Fruit fly (Drosophila melanogaster): Measurements from ENCODE around the gene Skel.

Gene Skel

dm6 chr3R:10680825-10681681, 5.7 kb upstream of the Skel start, which contains the start of gene Phyhd1 (continued):
- peak; percentile 100 for TF ChIP-seq Med (GFP tag)
- peak; percentile 96 for TF ChIP-seq org-1 (GFP tag; optimal IDR thresholded peaks at IDR 0.05)
- TF ChIP-seq abd-A (tag; optimal IDR thresholded peaks at IDR 0.05), result peak; percentile 45
- TF ChIP-seq CG2120 (GFP tag; optimal IDR thresholded peaks at IDR 0.05), result peak; percentile 98
- TF ChIP-seq CG11093 (GFP tag; IDR thresholded peaks at IDR 0.05), result peak; percentile 83
- TF ChIP-seq slou (GFP tag; optimal IDR thresholded peaks at IDR 0.05), result peak; percentile 69
- peak; percentile 87 for TF ChIP-seq sens-2 (GFP tag; IDR thresholded peaks at IDR 0.05)
- TF ChIP-seq CG9797 (GFP tag; optimal IDR thresholded peaks at IDR 0.05), result peak; percentile 21
- TF ChIP-seq HLHmδ (GFP tag; optimal IDR thresholded peaks at IDR 0.05), result no peak
- TF ChIP-seq CG10274 (GFP tag; optimal IDR thresholded peaks at IDR 0.05), result peak; percentile 70
- peak; percentile 86 for TF ChIP-seq CG4282 (GFP tag; optimal IDR thresholded peaks at IDR 0.05)
- TF ChIP-seq CG15601 (tag; optimal IDR thresholded peaks at IDR 0.05), result peak; percentile 88
- TF ChIP-seq inv (GFP tag; IDR thresholded peaks at IDR 0.05; ENCODE audit: partially characterized antibody), result no peak
- no peak for TF ChIP-seq hbn (GFP tag; IDR thresholded peaks at IDR 0.05; ENCODE audit: partially characterized antibody)
- TF ChIP-seq CG11504 (tag; optimal IDR thresholded peaks at IDR 0.05), result peak; percentile 96
- TF ChIP-seq crc (GFP tag; optimal IDR thresholded peaks at IDR 0.05), result peak; percentile 87
- peak; percentile 71 for TF ChIP-seq fd64A (GFP tag; optimal IDR thresholded peaks at IDR 0.05)
- peak; percentile 91 for TF ChIP-seq CG15514 (GFP tag; optimal IDR thresholded peaks at IDR 0.05)
- peak; percentile 99 for TF ChIP-seq row (GFP tag; IDR thresholded peaks at IDR 0.05)
- TF ChIP-seq CG33557 (GFP tag; optimal IDR thresholded peaks at IDR 0.05), result peak; percentile 59
- TF ChIP-seq p53 (GFP tag; optimal IDR thresholded peaks at IDR 0.05), result peak; percentile 39
- TF ChIP-seq HLH54F (GFP tag; optimal IDR thresholded peaks at IDR 0.05), result peak; percentile 94
- peak; percentile 94 for TF ChIP-seq CG1647 (GFP tag; optimal IDR thresholded peaks at IDR 0.05)
- peak; percentile 95 for TF ChIP-seq Side (GFP tag; optimal IDR thresholded peaks at IDR 0.05)
- peak; percentile 79 for TF ChIP-seq Fer2 (tag; optimal IDR thresholded peaks at IDR 0.05)
- TF ChIP-seq slbo (GFP tag; IDR thresholded peaks at IDR 0.05), result peak; percentile 96
- TF ChIP-seq Oli (tag; optimal IDR thresholded peaks at IDR 0.05), result peak; percentile 96
- peak; percentile 97 for TF ChIP-seq Dbx (GFP tag; IDR thresholded peaks at IDR 0.05)
- peak; percentile 49 for TF ChIP-seq Hey (tag; optimal IDR thresholded peaks at IDR 0.05)
- TF ChIP-seq zen2 (GFP tag; IDR thresholded peaks at IDR 0.05; ENCODE audit: partially characterized antibody), result no peak
- peak; percentile 79 for TF ChIP-seq CG14965 (GFP tag; optimal IDR thresholded peaks at IDR 0.05; ENCODE audit: borderline replicate concordance)
- peak; percentile 89 for TF ChIP-seq NfI (GFP tag; optimal IDR thresholded peaks at IDR 0.05)
- peak; percentile 83 for TF ChIP-seq ase (GFP tag; IDR thresholded peaks at IDR 0.05)
- no peak for TF ChIP-seq zf30C (GFP tag; optimal IDR thresholded peaks at IDR 0.05)
- TF ChIP-seq cato (GFP tag; optimal IDR thresholded peaks at IDR 0.05; ENCODE audit: borderline replicate concordance), result peak; percentile 90
- peak; percentile 97 for TF ChIP-seq ci (GFP tag; IDR thresholded peaks at IDR 0.05)
- peak; percentile 89 for TF ChIP-seq sqz (GFP tag; optimal IDR thresholded peaks at IDR 0.05)
- no peak for TF ChIP-seq CG17912 (GFP tag; optimal IDR thresholded peaks at IDR 0.05)
- peak; percentile 99 for TF ChIP-seq gem (tag; optimal IDR thresholded peaks at IDR 0.05)
- TF ChIP-seq CG12744 (GFP tag; optimal IDR thresholded peaks at IDR 0.05), result peak; percentile 93
- peak; percentile 88 for TF ChIP-seq Hand (GFP tag; optimal IDR thresholded peaks at IDR 0.05)
- peak; percentile 89 for TF ChIP-seq odd (GFP tag; optimal IDR thresholded peaks at IDR 0.05)
- TF ChIP-seq fru (optimal IDR thresholded peaks at IDR 0.05), result no peak
- peak; percentile 85 for TF ChIP-seq CG6854 (GFP tag; optimal IDR thresholded peaks at IDR 0.05)
- TF ChIP-seq CG10209 (GFP tag; optimal IDR thresholded peaks at IDR 0.05), result peak; percentile 95
- no peak for TF ChIP-seq CG2129 (GFP tag; IDR thresholded peaks at IDR 0.05; ENCODE audit: partially characterized antibody)
- TF ChIP-seq CG18764 (GFP tag; optimal IDR thresholded peaks at IDR 0.05), result peak; percentile 90
- TF ChIP-seq CG1233 (GFP tag; optimal IDR thresholded peaks at IDR 0.05), result peak; percentile 85

Data from whole organism, embryonic.